Fruit fly (Drosophila melanogaster): ENCODE measurements around the gene CG17350.

CG17350 gene

DNA sequence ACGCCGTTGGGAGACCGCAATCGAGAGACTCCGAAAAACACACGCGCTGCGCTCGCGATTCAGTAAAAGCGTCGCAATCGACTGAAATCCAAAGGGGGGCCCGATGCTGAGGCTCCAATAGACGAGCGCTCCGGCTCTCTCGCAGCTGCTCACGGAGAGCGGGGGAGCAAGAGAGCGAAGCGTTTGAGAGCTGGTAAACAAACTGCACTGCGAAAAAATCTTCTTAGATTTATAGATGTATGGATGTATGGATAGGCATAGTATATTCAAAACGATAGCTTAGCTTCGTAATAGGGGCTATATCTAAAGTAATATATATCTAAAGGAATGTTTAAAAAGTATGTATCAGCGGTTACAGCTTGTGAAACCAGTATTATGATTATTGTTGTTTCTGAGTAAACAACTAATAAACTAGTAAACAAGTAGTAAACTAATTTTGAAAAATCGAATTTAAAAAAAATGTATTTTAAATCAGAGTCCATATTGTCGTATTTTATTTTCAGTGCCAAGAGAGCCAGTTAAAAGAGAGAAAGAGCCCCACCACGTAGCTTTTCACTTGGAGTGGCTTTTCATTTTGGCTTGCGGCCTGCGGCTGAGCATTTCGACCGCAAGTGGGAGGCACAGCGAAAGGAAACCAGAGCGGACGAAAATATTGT, 42.9 kb downstream of the CG17350 start, which contains the start of the genes Alp12 and CG13085 (continued):
- peak; percentile 99 for TF ChIP-seq CG18599 (GFP tag; optimal IDR thresholded peaks at IDR 0.05)
- TF ChIP-seq CG6791 (GFP tag; IDR thresholded peaks at IDR 0.05; ENCODE audit: partially characterized antibody) = peak; percentile 54; the same call in 2 of the 3 replicates
- TF ChIP-seq D19A (tag; optimal IDR thresholded peaks at IDR 0.05) = peak; percentile 96
- TF ChIP-seq eve (GFP tag; optimal IDR thresholded peaks at IDR 0.05) = no peak
- peak in 1 of 3 experiments; percentile 93 for TF ChIP-seq Stat92E (GFP tag; optimal IDR thresholded peaks at IDR 0.05)
- TF ChIP-seq gfzf (GFP tag; optimal IDR thresholded peaks at IDR 0.05) = peak; percentile 0
- TF ChIP-seq CG4424 (GFP tag; optimal IDR thresholded peaks at IDR 0.05) = peak; percentile 98
- peak; percentile 92 for TF ChIP-seq CG4707 (GFP tag; optimal IDR thresholded peaks at IDR 0.05)
- TF ChIP-seq Mes4 (GFP tag; optimal IDR thresholded peaks at IDR 0.05) = peak; percentile 88
- TF ChIP-seq CG9932 (GFP tag; IDR thresholded peaks at IDR 0.05) = peak; percentile 94
- peak; percentile 83 for TF ChIP-seq tup (GFP tag; optimal IDR thresholded peaks at IDR 0.05)
- peak; percentile 93 for TF ChIP-seq CG6272 (GFP tag; IDR thresholded peaks at IDR 0.05)
- TF ChIP-seq CG4360 (GFP tag; IDR thresholded peaks at IDR 0.05) = peak; percentile 60
- peak; percentile 95 for TF ChIP-seq Ada2b (GFP tag; IDR thresholded peaks at IDR 0.05)
- peak; percentile 83 for TF ChIP-seq btn (GFP tag; optimal IDR thresholded peaks at IDR 0.05)
- no peak; the same call in none of the 2 replicates for TF ChIP-seq CG13287 (GFP tag; IDR thresholded peaks at IDR 0.05; ENCODE audit: partially characterized antibody)
- peak; percentile 95 for TF ChIP-seq CG4820 (GFP tag; optimal IDR thresholded peaks at IDR 0.05)
- TF ChIP-seq CG12659 (GFP tag; optimal IDR thresholded peaks at IDR 0.05) = peak; percentile 100
- TF ChIP-seq Fer1 (GFP tag; optimal IDR thresholded peaks at IDR 0.05) = peak; percentile 99
- TF ChIP-seq CG7271 (tag; optimal IDR thresholded peaks at IDR 0.05) = peak; percentile 66
- TF ChIP-seq CHES-1-like (GFP tag; optimal IDR thresholded peaks at IDR 0.05) = peak; percentile 92
- peak; percentile 90 for TF ChIP-seq CG13123 (GFP tag; optimal IDR thresholded peaks at IDR 0.05)
- TF ChIP-seq CG10274 (GFP tag; optimal IDR thresholded peaks at IDR 0.05) = peak; percentile 89
- TF ChIP-seq CG10462 (GFP tag; optimal IDR thresholded peaks at IDR 0.05) = peak; percentile 96
- TF ChIP-seq so (GFP tag; IDR thresholded peaks at IDR 0.05) = peak; percentile 98
- TF ChIP-seq pan (optimal IDR thresholded peaks at IDR 0.05) = no peak
- peak in 1 of 2 experiments; percentile 95 for TF ChIP-seq pan (GFP tag; optimal IDR thresholded peaks at IDR 0.05 in 1 of 2, IDR thresholded peaks at IDR 0.05 in 1 of 2)
- peak; percentile 98 for TF ChIP-seq CG15601 (tag; optimal IDR thresholded peaks at IDR 0.05)
- peak; percentile 95 for TF ChIP-seq Six4 (GFP tag; optimal IDR thresholded peaks at IDR 0.05)
- TF ChIP-seq Dek (tag; optimal IDR thresholded peaks at IDR 0.05) = peak; percentile 98
- peak; percentile 94 for TF ChIP-seq abd-A (tag; optimal IDR thresholded peaks at IDR 0.05)
- peak; percentile 89 for TF ChIP-seq ranshi (GFP tag; IDR thresholded peaks at IDR 0.05)
- peak; percentile 99 for TF ChIP-seq CG2678 (tag; optimal IDR thresholded peaks at IDR 0.05)
- peak in 2 of 3 experiments; percentile 49 to 97 for TF ChIP-seq lola (GFP tag; optimal IDR thresholded peaks at IDR 0.05)
- TF ChIP-seq CG6765 (GFP tag; optimal IDR thresholded peaks at IDR 0.05) = peak; percentile 99
- TF ChIP-seq tx (GFP tag; optimal IDR thresholded peaks at IDR 0.05) = peak; percentile 94
- TF ChIP-seq gcm (GFP tag; optimal IDR thresholded peaks at IDR 0.05) = peak; percentile 99
- TF ChIP-seq CG12219 (GFP tag; optimal IDR thresholded peaks at IDR 0.05) = peak; percentile 97
- peak; percentile 99 for TF ChIP-seq CG18619 (GFP tag; optimal IDR thresholded peaks at IDR 0.05)
- peak; percentile 97 for TF ChIP-seq Ptx1 (GFP tag; IDR thresholded peaks at IDR 0.05)
- peak; percentile 86 for TF ChIP-seq CG15696 (tag; optimal IDR thresholded peaks at IDR 0.05)
- peak; percentile 89 for TF ChIP-seq CG11398 (GFP tag; optimal IDR thresholded peaks at IDR 0.05)
- TF ChIP-seq CG1233 (GFP tag; optimal IDR thresholded peaks at IDR 0.05) = peak; percentile 98
- TF ChIP-seq chn (GFP tag; optimal IDR thresholded peaks at IDR 0.05) = peak; percentile 94
- TF ChIP-seq CG8359 (GFP tag; optimal IDR thresholded peaks at IDR 0.05; ENCODE audit: borderline replicate concordance) = peak; percentile 92
- no peak for TF ChIP-seq Lpt (GFP tag; optimal IDR thresholded peaks at IDR 0.05)
- peak; percentile 57 for TF ChIP-seq CG14965 (GFP tag; optimal IDR thresholded peaks at IDR 0.05; ENCODE audit: borderline replicate concordance)
- peak; percentile 47 for TF ChIP-seq CG9797 (GFP tag; optimal IDR thresholded peaks at IDR 0.05)
